Fruit fly (Drosophila melanogaster) S2 (cell line): Measurements from ENCODE around the gene Gfrl.

Experiments
- CG8478 ChIP-seq: fragments of >200 bp; optimal IDR thresholded peaks from 2 replicates; lab custom pipeline; 2018
- CTCF ChIP-seq, 2 experiments: fragments of >200 bp; optimal IDR thresholded peaks; 2 replicates each; lab custom pipeline; 2018

DNA sequence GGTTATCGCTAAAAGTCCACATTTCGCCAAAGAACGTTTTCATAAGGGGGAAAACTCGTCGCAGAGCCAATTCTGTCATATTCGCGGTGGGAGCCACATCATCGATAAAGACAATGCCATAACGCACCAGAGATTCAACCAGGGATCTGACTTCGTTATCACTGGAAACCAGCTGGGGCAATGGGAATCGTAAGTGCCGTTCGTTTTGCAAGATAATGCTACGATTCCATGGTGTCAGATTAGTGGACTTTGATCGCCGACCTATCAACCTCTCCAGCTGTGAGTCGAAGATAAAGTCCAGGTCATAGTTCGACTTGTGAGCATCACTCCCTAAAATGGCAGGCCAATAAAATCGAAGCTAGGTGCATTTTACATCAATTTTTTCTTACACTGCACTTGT lies 77.1 kb downstream of the Gfrl start:
- no peak for TF ChIP-seq CG8478 (lab: Kevin White, UChicago)
- TF ChIP-seq CTCF (optimal IDR thresholded peaks at IDR 0.05; lab: Kevin White, UChicago) = no peak
